Fruit fly (Drosophila melanogaster) whole organism, pupa: ENCODE results near the gene Cp18.

Experiments
- CG10348 ChIP-seq: fragments of 200-800 bp; sonication (Bioruptor generic); IDR thresholded peaks from 2 replicates; pipeline ENCODE4 v1.3.6; 2022; ENCODE audit warnings: missing biosample characterization, missing genetic modification characterization
- CG12605 ChIP-seq: fragments of 200-800 bp; sonication (Bioruptor generic); IDR thresholded peaks from 2 replicates; pipeline ENCODE4 v1.3.6; 2022; ENCODE audit warnings: missing biosample characterization, missing genetic modification characterization
- CG13204 ChIP-seq: fragments of 200-800 bp; sonication (Bioruptor generic); optimal IDR thresholded peaks from 2 replicates; lab custom pipeline; 2018; ENCODE audit warnings: missing biosample characterization, mild to moderate bottlenecking, missing genetic modification characterization, moderate library complexity
- CG14655 ChIP-seq: fragments of 200-800 bp; sonication (Bioruptor generic); optimal IDR thresholded peaks from 3 replicates; lab custom pipeline; 2017; ENCODE audit warnings: mild to moderate bottlenecking, missing biosample characterization, missing genetic modification reagents, missing genetic modification characterization
- CG15710 ChIP-seq: fragments of 200-800 bp; sonication (Bioruptor generic); optimal IDR thresholded peaks from 2 replicates; lab custom pipeline; 2018; ENCODE audit warnings: missing biosample characterization, mild to moderate bottlenecking, missing genetic modification characterization, moderate library complexity
- CG17806 ChIP-seq: fragments of 200-800 bp; sonication (Bioruptor generic); optimal IDR thresholded peaks from 2 replicates; lab custom pipeline; 2018; ENCODE audit warnings: missing biosample characterization, mild to moderate bottlenecking, missing genetic modification characterization, moderate library complexity
- CG32121 ChIP-seq: fragments of 200-800 bp; sonication (Bioruptor generic); IDR thresholded peaks from 2 replicates; pipeline ENCODE4 v1.3.6; 2022; ENCODE audit warnings: missing biosample characterization, missing genetic modification characterization
- CG34367 ChIP-seq: fragments of 200-800 bp; sonication (Bioruptor generic); optimal IDR thresholded peaks from 2 replicates; lab custom pipeline; 2018; ENCODE audit warnings: missing biosample characterization, mild to moderate bottlenecking, missing genetic modification characterization
- CG4496 ChIP-seq: fragments of 200-800 bp; sonication (Bioruptor generic); IDR thresholded peaks from 3 replicates; pipeline ENCODE4 v1.3.6; 2022; ENCODE audit warnings: missing biosample characterization, missing genetic modification characterization
- CG8159 ChIP-seq: fragments of 200-800 bp; sonication (Bioruptor generic); optimal IDR thresholded peaks from 3 replicates; lab custom pipeline; 2018; ENCODE audit warnings: missing biosample characterization, mild to moderate bottlenecking, missing genetic modification characterization, moderate library complexity
- CG8301 ChIP-seq: fragments of 200-800 bp; sonication (Bioruptor generic); optimal IDR thresholded peaks from 2 replicates; lab custom pipeline; 2018; ENCODE audit warnings: missing biosample characterization, mild to moderate bottlenecking, missing genetic modification characterization
- CG9948 ChIP-seq: fragments of 200-800 bp; sonication (Bioruptor generic); optimal IDR thresholded peaks from 2 replicates; lab custom pipeline; 2018; ENCODE audit warnings: missing biosample characterization, mild to moderate bottlenecking, missing genetic modification characterization, moderate library complexity
- D1 ChIP-seq: fragments of 200-800 bp; sonication (Bioruptor generic); optimal IDR thresholded peaks from 2 replicates; lab custom pipeline; 2018; ENCODE audit warnings: missing biosample characterization, mild to moderate bottlenecking, missing genetic modification characterization, moderate library complexity
- EcR ChIP-seq: fragments of 200-800 bp; sonication (Bioruptor generic); optimal IDR thresholded peaks from 3 replicates; lab custom pipeline; 2019; ENCODE audit warnings: missing biosample characterization, missing genetic modification characterization, mild to moderate bottlenecking, moderate library complexity, missing genetic modification reagents
- Ets98B ChIP-seq: fragments of 200-800 bp; sonication (Bioruptor generic); IDR thresholded peaks from 2 replicates; pipeline ENCODE4 v1.3.6; 2022; ENCODE audit warnings: missing biosample characterization, missing genetic modification characterization
- Pif1A ChIP-seq: fragments of 200-800 bp; sonication (Bioruptor generic); optimal IDR thresholded peaks from 3 replicates; lab custom pipeline; 2016; ENCODE audit warnings: missing biosample characterization, missing genetic modification characterization
- Pif1B ChIP-seq: fragments of 200-800 bp; sonication (Bioruptor generic); optimal IDR thresholded peaks from 3 replicates; lab custom pipeline; 2016; ENCODE audit warnings: missing biosample characterization, missing genetic modification characterization
- Snoo ChIP-seq: fragments of 200-800 bp; sonication (Bioruptor generic); optimal IDR thresholded peaks from 3 replicates; lab custom pipeline; 2017; ENCODE audit warnings: missing biosample characterization, mild to moderate bottlenecking, missing genetic modification characterization, inconsistent platforms
- fd96Ca ChIP-seq: fragments of 200-800 bp; sonication (Bioruptor generic); IDR thresholded peaks from 3 replicates; pipeline ENCODE4 v1.3.6; 2022; ENCODE audit warnings: missing biosample characterization, missing genetic modification characterization
- gl ChIP-seq: fragments of 200-800 bp; sonication (Bioruptor generic); optimal IDR thresholded peaks from 2 replicates; lab custom pipeline; 2018; ENCODE audit warnings: missing biosample characterization, mild to moderate bottlenecking, missing genetic modification characterization
- rn ChIP-seq: fragments of 200-800 bp; sonication (Bioruptor generic); IDR thresholded peaks from 2 replicates; pipeline ENCODE4 v1.3.6; 2022; ENCODE audit warnings: missing biosample characterization, missing genetic modification characterization

Cp18 gene

dm6 chr3L:8693558-8694502 is 32.8 kb upstream of the Cp18 start:
- TF ChIP-seq CG34367 (tag; lab: Kevin White, UChicago) (no peak), gl (tag; lab: Kevin White, UChicago) (no peak), Snoo (tag; lab: Kevin White, UChicago) (no peak), EcR (GFP tag; lab: Kevin White, UChicago) (no peak), Ets98B (GFP tag; lab: Robert Waterston, UW) (peak; percentile 76), Pif1A (no peak), CG4496 (GFP tag; lab: Robert Waterston, UW) (peak; percentile 69; the same call in 2 of the 3 replicates), CG32121 (GFP tag; lab: Robert Waterston, UW) (peak; percentile 62; the same call in 1 of the 2 replicates), CG9948 (tag; lab: Kevin White, UChicago) (no peak), CG12605 (GFP tag; lab: Robert Waterston, UW) (peak; percentile 74), CG8301 (peak; percentile 36), CG10348 (GFP tag; lab: Robert Waterston, UW) (no peak), rn (GFP tag; lab: Robert Waterston, UW) (0 out of 2 replicates have a peak, but pooled peaks have one; percentile 24), CG13204 (no peak), fd96Ca (GFP tag; lab: Robert Waterston, UW) (peak; percentile 64; the same call in 2 of the 3 replicates), CG14655 (GFP tag; lab: Kevin White, UChicago) (peak; percentile 47), Pif1B (no peak), CG8159 (tag; lab: Kevin White, UChicago) (no peak), D1 (no peak), CG17806 (tag; lab: Kevin White, UChicago) (no peak), CG15710 (tag; lab: Kevin White, UChicago) (no peak)
- TF ChIP-seq, all 21 proteins: peak for 8

dm6 chr3L:8695959-8696358 is 30.6 kb upstream of the Cp18 start:
- no peak for TF ChIP-seq CG17806 (tag; lab: Kevin White, UChicago)
- no peak for TF ChIP-seq CG32121 (GFP tag; lab: Robert Waterston, UW)
- TF ChIP-seq CG34367 (tag; lab: Kevin White, UChicago) = no peak
- TF ChIP-seq Snoo (tag; lab: Kevin White, UChicago) = no peak
- no peak for TF ChIP-seq CG9948 (tag; lab: Kevin White, UChicago)
- no peak for TF ChIP-seq CG8159 (tag; lab: Kevin White, UChicago)
- TF ChIP-seq D1 = no peak
- no peak for TF ChIP-seq CG12605 (GFP tag; lab: Robert Waterston, UW)
- no peak for TF ChIP-seq CG4496 (GFP tag; lab: Robert Waterston, UW)
- TF ChIP-seq rn (GFP tag; lab: Robert Waterston, UW) = no peak
- TF ChIP-seq CG15710 (tag; lab: Kevin White, UChicago) = no peak
- no peak for TF ChIP-seq gl (tag; lab: Kevin White, UChicago)
- TF ChIP-seq Pif1A = no peak
- TF ChIP-seq CG13204 = no peak
- no peak for TF ChIP-seq Ets98B (GFP tag; lab: Robert Waterston, UW)
- TF ChIP-seq fd96Ca (GFP tag; lab: Robert Waterston, UW) = no peak

DNA sequence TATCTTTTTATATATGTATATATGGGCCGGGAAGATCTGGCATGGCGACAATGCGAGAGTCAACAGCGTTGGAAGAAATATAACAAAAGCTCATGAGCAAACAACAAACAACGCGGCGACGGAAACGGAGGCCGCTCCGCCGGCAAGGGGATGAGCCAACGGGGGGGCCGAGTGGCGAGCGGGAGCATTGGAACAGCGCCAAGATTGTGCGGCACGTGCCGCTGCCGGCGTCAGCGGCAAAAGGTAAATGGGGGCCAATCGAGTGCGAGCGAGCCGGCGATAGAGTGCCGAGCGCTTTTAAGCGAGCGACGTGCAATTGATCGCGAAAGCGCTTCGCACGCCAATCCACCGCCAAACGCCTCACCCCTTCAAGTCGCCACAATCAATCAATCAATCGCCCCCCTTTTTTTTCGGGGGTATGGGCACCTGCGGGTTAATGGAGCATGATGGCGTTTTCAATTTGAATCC is 30.1 kb upstream of the Cp18 start:
- TF ChIP-seq CG34367 (tag; lab: Kevin White, UChicago) = peak; percentile 1
- no peak for TF ChIP-seq fd96Ca (GFP tag; lab: Robert Waterston, UW)
- TF ChIP-seq CG14655 (GFP tag; lab: Kevin White, UChicago) = peak; percentile 24
- TF ChIP-seq CG13204 = peak; percentile 91
- TF ChIP-seq Pif1A = peak; percentile 44
- no peak for TF ChIP-seq CG17806 (tag; lab: Kevin White, UChicago)
- TF ChIP-seq Ets98B (GFP tag; lab: Robert Waterston, UW) = peak; percentile 38
- TF ChIP-seq CG8301 = no peak
- peak; percentile 11 for TF ChIP-seq CG15710 (tag; lab: Kevin White, UChicago)
- TF ChIP-seq rn (GFP tag; lab: Robert Waterston, UW) = 0 out of 2 replicates have a peak, but pooled peaks have one; percentile 24
- no peak for TF ChIP-seq CG9948 (tag; lab: Kevin White, UChicago)
- TF ChIP-seq CG8159 (tag; lab: Kevin White, UChicago) = peak; percentile 29
- TF ChIP-seq Snoo (tag; lab: Kevin White, UChicago) = peak; percentile 59
- TF ChIP-seq D1 = no peak
- TF ChIP-seq Pif1B = peak; percentile 34
- peak; percentile 74 for TF ChIP-seq EcR (GFP tag; lab: Kevin White, UChicago)
- peak; percentile 71 for TF ChIP-seq CG32121 (GFP tag; lab: Robert Waterston, UW)
- peak; percentile 6 for TF ChIP-seq gl (tag; lab: Kevin White, UChicago)
- peak; percentile 72 for TF ChIP-seq CG4496 (GFP tag; lab: Robert Waterston, UW)

DNA sequence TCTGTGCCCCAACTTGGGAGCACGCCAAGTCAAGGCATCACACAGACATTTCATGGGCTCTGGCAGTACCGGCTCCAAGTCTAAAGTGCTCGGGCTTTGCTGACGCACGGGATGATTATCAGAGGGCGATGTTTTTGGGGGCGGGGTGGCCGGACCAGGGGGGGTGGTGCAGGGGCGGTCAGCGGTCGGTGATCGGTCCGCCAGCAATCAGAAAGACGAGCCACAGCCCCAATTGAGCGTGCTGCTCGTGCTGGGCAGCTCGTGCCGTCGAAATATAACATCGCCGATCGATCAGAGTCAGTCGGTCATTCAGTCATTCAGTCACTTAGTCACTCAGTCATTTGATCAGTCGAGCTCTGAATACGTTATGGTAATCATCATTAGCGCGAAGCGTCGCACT is 28.7 kb upstream of the Cp18 start:
- TF ChIP-seq CG10348 (GFP tag; lab: Robert Waterston, UW) (no peak), CG32121 (GFP tag; lab: Robert Waterston, UW) (0 out of 2 replicates have a peak, but pooled peaks have one; percentile 16), Pif1B (no peak), CG13204 (peak; percentile 84), Ets98B (GFP tag; lab: Robert Waterston, UW) (0 out of 2 replicates have a peak, but pooled peaks have one; percentile 6), Snoo (tag; lab: Kevin White, UChicago) (peak; percentile 5), gl (tag; lab: Kevin White, UChicago) (peak; percentile 55), CG17806 (tag; lab: Kevin White, UChicago) (no peak), CG4496 (GFP tag; lab: Robert Waterston, UW) (peak; percentile 49), EcR (GFP tag; lab: Kevin White, UChicago) (peak; percentile 45), fd96Ca (GFP tag; lab: Robert Waterston, UW) (peak; percentile 41; the same call in 1 of the 3 replicates)
